Fruit fly (Drosophila melanogaster): Measurements from ENCODE around the gene CG3513.

DNA sequence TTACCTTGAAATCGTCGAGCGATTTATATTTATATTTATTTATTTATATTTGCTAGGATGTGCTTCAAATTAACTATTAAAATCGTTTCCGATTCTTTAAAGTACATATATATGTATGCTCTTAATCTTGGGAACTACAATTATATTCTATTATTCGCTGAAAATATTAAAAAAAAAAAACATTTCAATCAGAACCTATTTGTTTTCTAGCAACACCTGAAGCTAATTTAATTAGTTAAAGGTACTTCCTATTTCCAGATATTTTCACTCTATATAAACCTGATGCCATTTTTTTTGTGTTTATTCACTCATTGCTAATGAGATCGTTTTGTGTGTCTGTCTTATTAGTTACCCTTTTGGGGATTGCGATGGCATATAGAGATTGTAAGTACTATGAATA, 8.0 kb upstream of the CG3513 start, which contains the start of gene CG42467:
- no peak for TF ChIP-seq usp (GFP tag; optimal IDR thresholded peaks at IDR 0.05)
- no peak for TF ChIP-seq Dfd (GFP tag; optimal IDR thresholded peaks at IDR 0.05)
- no peak for TF ChIP-seq lola (GFP tag; optimal IDR thresholded peaks at IDR 0.05)
- no peak for TF ChIP-seq h (GFP tag; optimal IDR thresholded peaks at IDR 0.05)

All from whole organism, wandering third instar larva.